Fruit fly (Drosophila melanogaster): Measurements from ENCODE around the gene CG7322.

Gene CG7322

DNA sequence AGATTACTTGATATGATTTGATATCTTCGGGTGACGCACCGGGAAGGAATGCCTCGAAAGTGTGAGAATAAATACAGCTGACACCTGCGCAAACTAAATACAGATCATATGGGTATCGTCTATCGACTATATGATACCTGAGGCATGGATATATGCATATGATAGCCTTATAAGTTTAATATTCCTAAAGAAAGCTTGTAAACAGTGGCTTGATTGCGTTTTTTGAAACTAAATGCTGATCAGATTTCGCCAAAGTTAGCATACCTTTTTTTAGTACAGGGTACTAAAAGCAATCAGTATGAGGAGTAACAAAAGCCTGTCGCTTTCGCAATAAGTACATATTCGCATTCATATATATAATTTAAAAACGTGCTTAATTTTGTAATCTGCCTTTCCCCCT is 23.2 kb downstream of the CG7322 start (continued):
- TF ChIP-seq sr (GFP tag; IDR thresholded peaks at IDR 0.05) (no peak), Oli (tag; optimal IDR thresholded peaks at IDR 0.05) (no peak), bbx (GFP tag; IDR thresholded peaks at IDR 0.05; ENCODE audit: partially characterized antibody) (no peak), cato (GFP tag; optimal IDR thresholded peaks at IDR 0.05; ENCODE audit: borderline replicate concordance) (no peak), CG18011 (GFP tag; optimal IDR thresholded peaks at IDR 0.05) (no peak), croc (GFP tag; conservative IDR thresholded peaks at IDR 0.05) (no peak; the same call in 2 of the 3 replicates), Hr39 (optimal IDR thresholded peaks at IDR 0.05) (no peak), Fer1 (GFP tag; optimal IDR thresholded peaks at IDR 0.05) (peak; percentile 8), CG4617 (GFP tag; optimal IDR thresholded peaks at IDR 0.05; ENCODE audit: borderline replicate concordance) (no peak), CG34422 (GFP tag; IDR thresholded peaks at IDR 0.05) (peak; percentile 78; the same call in 2 of the 3 replicates), CG5953 (GFP tag; IDR thresholded peaks at IDR 0.05) (no peak), Nf-YA (GFP tag; IDR thresholded peaks at IDR 0.05) (no peak), CG13296 (GFP tag; optimal IDR thresholded peaks at IDR 0.05) (no peak), gce (GFP tag; IDR thresholded peaks at IDR 0.05) (no peak), fu2 (GFP tag; optimal IDR thresholded peaks at IDR 0.05) (no peak), CG11560 (tag; IDR thresholded peaks at IDR 0.05) (no peak), CG1603 (tag; optimal IDR thresholded peaks at IDR 0.05) (peak; percentile 27), vfl (GFP tag; optimal IDR thresholded peaks at IDR 0.05) (no peak), CG12769 (tag; optimal IDR thresholded peaks at IDR 0.05) (no peak), CG8765 (GFP tag; IDR thresholded peaks at IDR 0.05) (no peak), dmrt99B (tag; optimal IDR thresholded peaks at IDR 0.05) (peak; percentile 51), CG8388 (GFP tag; optimal IDR thresholded peaks at IDR 0.05) (no peak), Meics (GFP tag; optimal IDR thresholded peaks at IDR 0.05) (peak; percentile 38), maf-S (GFP tag; optimal IDR thresholded peaks at IDR 0.05) (no peak), Dll (GFP tag; IDR thresholded peaks at IDR 0.05; ENCODE audit: partially characterized antibody) (no peak), CG17829 (tag; optimal IDR thresholded peaks at IDR 0.05) (no peak), CG3065 (GFP tag; optimal IDR thresholded peaks at IDR 0.05) (no peak), Camta (GFP tag; optimal IDR thresholded peaks at IDR 0.05) (no peak), CG8089 (GFP tag; optimal IDR thresholded peaks at IDR 0.05) (no peak), crol (GFP tag; IDR thresholded peaks at IDR 0.05) (no peak), CG1529 (GFP tag; optimal IDR thresholded peaks at IDR 0.05) (no peak), Hr78 (GFP tag; optimal IDR thresholded peaks at IDR 0.05) (no peak), CG11456 (GFP tag; IDR thresholded peaks at IDR 0.05) (0 out of 3 replicates have a peak, but pooled peaks have one; percentile 50), CG4854 (GFP tag; optimal IDR thresholded peaks at IDR 0.05) (no peak), Rx (GFP tag; IDR thresholded peaks at IDR 0.05) (peak; percentile 52; the same call in 1 of the 2 replicates), fd96Cb (tag; optimal IDR thresholded peaks at IDR 0.05) (peak; percentile 26), Elba2 (GFP tag; optimal IDR thresholded peaks at IDR 0.05) (no peak), CG33213 (GFP tag; optimal IDR thresholded peaks at IDR 0.05) (no peak), lola (GFP tag; optimal IDR thresholded peaks at IDR 0.05) (no peak), CG15269 (tag; optimal IDR thresholded peaks at IDR 0.05) (no peak), hth (optimal IDR thresholded peaks at IDR 0.05) (no peak), CG18476 (GFP tag; optimal IDR thresholded peaks at IDR 0.05) (no peak), CG9215 (GFP tag; IDR thresholded peaks at IDR 0.05) (no peak), unc-4 (GFP tag; IDR thresholded peaks at IDR 0.05; ENCODE audit: partially characterized antibody) (no peak), dimm (GFP tag; IDR thresholded peaks at IDR 0.05) (no peak), Poxn (GFP tag; IDR thresholded peaks at IDR 0.05) (no peak), CG6254 (GFP tag; optimal IDR thresholded peaks at IDR 0.05) (no peak), Max (GFP tag; optimal IDR thresholded peaks at IDR 0.05) (peak; percentile 0), tin (GFP tag; optimal IDR thresholded peaks at IDR 0.05) (no peak), kay (GFP tag; optimal IDR thresholded peaks at IDR 0.05) (no peak), H2.0 (GFP tag; IDR thresholded peaks at IDR 0.05) (no peak), gsb-n (tag; optimal IDR thresholded peaks at IDR 0.05) (no peak)
